Worm (Caenorhabditis elegans) whole organism, midembryonic: ENCODE data around the gene D1025.10.
A peak's percentile ranks its signal among the peaks of the same experiment; 100 is the strongest.

Source experiments
- T22C8.4 ChIP-seq: fragments of 200-800 bp; sonication (Bioruptor generic); IDR thresholded peaks from 2 replicates; pipeline ENCODE4 v1.3.6; 2022; ENCODE audit warnings: missing genetic modification characterization, missing compliant biosample characterization
- cog-1 ChIP-seq: sonication (generic microtip); optimal IDR thresholded peaks from 2 replicates; lab custom pipeline; 2016; ENCODE audit warnings: missing genetic modification characterization, missing compliant biosample characterization
- flt-1 ChIP-seq: fragments of 200-800 bp; sonication (Bioruptor generic); IDR thresholded peaks from 2 replicates; pipeline ENCODE4 v1.3.6; 2022; ENCODE audit warnings: missing genetic modification characterization, missing compliant biosample characterization
- ref-1 ChIP-seq: fragments of 200-800 bp; sonication (Bioruptor generic); conservative IDR thresholded peaks from 2 replicates; pipeline ENCODE4 v1.3.6; 2022; ENCODE audit warnings: missing genetic modification reagents, missing genetic modification characterization, missing compliant biosample characterization
- ztf-23 ChIP-seq: fragments of 200-800 bp; sonication (Bioruptor generic); IDR thresholded peaks from 2 replicates; pipeline ENCODE4 v1.3.6; 2022; ENCODE audit warnings: missing genetic modification reagents, missing genetic modification characterization, missing compliant biosample characterization
- ztf-29 ChIP-seq: fragments of 200-800 bp; sonication (Bioruptor generic); IDR thresholded peaks from 2 replicates; pipeline ENCODE4 v1.3.6; 2022; ENCODE audit warnings: missing genetic modification reagents, missing genetic modification characterization, missing compliant biosample characterization

DNA sequence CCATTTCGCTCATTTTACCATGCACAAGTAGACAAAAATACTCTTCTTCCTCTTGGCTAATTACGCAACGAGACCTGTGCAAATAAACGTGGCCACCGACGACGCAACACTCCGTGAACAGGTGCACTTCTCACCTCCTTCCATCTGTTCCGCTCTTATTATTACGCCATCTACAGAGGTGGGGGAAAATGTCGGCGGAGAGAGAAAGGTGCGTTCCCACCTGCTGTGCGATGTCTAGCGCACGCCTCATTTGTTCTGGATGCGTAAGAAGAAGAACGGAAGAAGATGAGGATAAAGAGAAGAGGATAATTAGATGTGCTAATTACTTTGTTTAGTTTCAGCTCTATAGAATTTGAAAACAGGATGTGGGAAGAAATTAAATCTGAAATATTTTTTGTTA, 30.2 kb upstream of the D1025.10 start:
- no peak for TF ChIP-seq T22C8.4 (GFP tag; lab: Robert Waterston, UW)
- no peak for TF ChIP-seq ztf-29 (GFP tag; lab: Robert Waterston, UW)
- peak; percentile 17 for TF ChIP-seq cog-1 (tag; lab: Kevin White, UChicago)
- TF ChIP-seq ztf-23 (GFP tag; lab: Robert Waterston, UW) = no peak
- no peak for TF ChIP-seq ref-1 (GFP tag; lab: Robert Waterston, UW)
- peak; percentile 70; the same call in 1 of the 2 replicates for TF ChIP-seq flt-1 (GFP tag; lab: Robert Waterston, UW)
